Fruit fly (Drosophila melanogaster) S2 (cell line): ENCODE data around the gene CG12057.

Experiments used
- CG8478 ChIP-seq: fragments of >200 bp; optimal IDR thresholded peaks from 2 replicates; lab custom pipeline; 2018
- CTCF ChIP-seq, 2 experiments: fragments of >200 bp; optimal IDR thresholded peaks; 2 replicates each; lab custom pipeline; 2018

DNA sequence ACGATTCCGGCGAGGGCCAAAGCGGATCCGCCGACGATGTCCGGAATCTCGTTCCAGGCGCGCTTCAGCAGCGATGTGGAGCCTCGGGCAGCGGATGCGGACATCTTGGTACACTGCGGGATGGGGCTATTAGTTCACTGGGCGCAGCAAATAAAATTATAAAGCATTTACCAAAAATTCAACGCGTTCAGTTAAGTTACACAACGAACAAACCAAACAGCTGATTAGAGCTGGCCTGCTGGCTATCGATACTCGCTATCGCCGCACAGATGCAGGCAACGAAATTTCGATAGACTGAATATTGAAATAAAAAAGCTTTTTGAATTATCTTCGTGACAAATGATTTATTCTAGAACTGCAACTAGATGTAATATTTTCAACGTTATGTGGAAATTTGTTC is 31.7 kb upstream of the CG12057 start, which contains the start of gene NdufA3:
- no peak for TF ChIP-seq CG8478 (lab: Kevin White, UChicago)
- no peak for TF ChIP-seq CTCF (optimal IDR thresholded peaks at IDR 0.05; lab: Kevin White, UChicago)
